Fruit fly (Drosophila melanogaster) whole organism: Measurements from ENCODE around the gene CG18262.

ENCODE experiments used
- psq ChIP-seq: fragments of >200 bp; optimal IDR thresholded peaks from 2 replicates; lab custom pipeline; 2017
- usp ChIP-seq: fragments of >200 bp; optimal IDR thresholded peaks from 2 replicates; lab custom pipeline; 2017; ENCODE audit warnings: missing biosample characterization, missing genetic modification characterization, mixed read lengths

DNA sequence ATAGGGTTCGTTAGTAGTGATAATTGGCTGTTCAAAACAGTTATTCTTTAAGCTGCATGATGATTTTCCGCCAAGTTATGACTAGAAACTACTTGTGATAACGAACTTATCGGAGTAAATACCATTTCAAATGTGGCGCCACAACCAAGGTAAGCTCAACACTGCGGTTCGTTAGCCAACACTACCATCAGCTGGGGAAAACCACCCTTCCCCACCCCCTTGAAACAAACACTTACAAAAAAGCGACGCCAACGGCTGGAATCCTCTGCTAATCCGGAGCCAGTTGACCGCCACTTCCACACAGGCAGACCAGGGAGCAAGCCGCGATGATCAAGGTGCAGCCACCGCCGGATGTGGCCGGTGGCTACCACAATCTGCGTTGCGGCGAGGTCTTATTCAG lies at the start of gene CG18262:
- no peak for TF ChIP-seq usp (GFP tag; lab: Kevin White, UChicago)
- no peak for TF ChIP-seq psq (lab: Kevin White, UChicago)
